Worm (Caenorhabditis elegans): Measurements from ENCODE around the gene C28H8.2.

ce11 chrIII:5906059-5906458 lies 14.1 kb upstream of the C28H8.2 start, which contains the start of gene dpff-1:
- no peak for TF ChIP-seq dao-5 (tag; optimal IDR thresholded peaks at IDR 0.05)
- no peak for TF ChIP-seq W03F9.2 (tag; optimal IDR thresholded peaks at IDR 0.05)

Measured in whole organism, L4/young adult.